Fruit fly (Drosophila melanogaster): ENCODE data around the gene Lint-O.

DNA sequence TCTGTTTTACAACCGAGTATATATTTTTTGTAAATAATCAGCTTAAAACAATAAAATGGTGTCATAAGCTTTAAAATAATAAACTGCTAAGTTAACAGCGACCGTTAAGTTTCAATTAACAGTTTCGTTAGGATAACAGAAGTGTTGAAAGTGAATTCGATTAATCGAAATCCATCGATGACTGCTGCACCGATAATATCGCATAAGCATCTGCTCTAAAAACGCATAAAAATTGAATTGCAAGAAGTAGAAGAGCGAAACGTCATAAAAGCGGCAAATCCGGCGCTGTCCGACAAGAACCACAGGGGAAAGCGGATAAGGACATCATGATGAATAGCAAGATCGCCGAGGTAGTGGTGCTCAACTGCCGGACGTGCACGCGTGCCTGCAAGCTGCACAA, 29.0 kb downstream of the Lint-O start, which contains the start of gene dwg:
- no peak for TF ChIP-seq CG32121 (GFP tag; IDR thresholded peaks at IDR 0.05)
- no peak for TF ChIP-seq EcR (GFP tag; optimal IDR thresholded peaks at IDR 0.05)
- no peak for TF ChIP-seq CG17806 (tag; optimal IDR thresholded peaks at IDR 0.05)
